Fruit fly (Drosophila melanogaster) whole organism, embryonic: ENCODE data around the gene CG6878.

Source experiments
- B-H2 ChIP-seq: fragments of 200-800 bp; sonication (Bioruptor generic); optimal IDR thresholded peaks from 2 replicates; lab custom pipeline; 2018; ENCODE audit warnings: missing biosample characterization, mild to moderate bottlenecking, missing genetic modification characterization
- BEAF-32 ChIP-seq: fragments of 200-800 bp; sonication (Bioruptor generic); optimal IDR thresholded peaks from 3 replicates; lab custom pipeline; 2017; ENCODE audit warnings: missing biosample characterization, missing genetic modification characterization, mild to moderate bottlenecking, moderate library complexity, missing genetic modification reagents
- CG1024 ChIP-seq: fragments of 200-800 bp; sonication (Bioruptor generic); IDR thresholded peaks from 2 replicates; pipeline ENCODE4 v1.3.6; 2022; ENCODE audit warnings: missing biosample characterization, missing genetic modification characterization
- CG10654 ChIP-seq: fragments of 200-800 bp; sonication (Bioruptor generic); optimal IDR thresholded peaks from 2 replicates; lab custom pipeline; 2016; ENCODE audit warnings: missing biosample characterization, missing genetic modification characterization
- CG10959 ChIP-seq: fragments of 200-800 bp; sonication (Bioruptor generic); IDR thresholded peaks from 2 replicates; pipeline ENCODE4 v1.3.6; 2022; ENCODE audit warnings: missing biosample characterization, missing genetic modification characterization
- CG16779 ChIP-seq: fragments of 200-800 bp; sonication (Bioruptor generic); IDR thresholded peaks from 2 replicates; pipeline ENCODE4 v1.3.6; 2022; ENCODE audit warnings: missing biosample characterization, missing genetic modification characterization
- CG17186 ChIP-seq: fragments of 200-800 bp; sonication (Bioruptor generic); optimal IDR thresholded peaks from 3 replicates; lab custom pipeline; 2017; ENCODE audit warnings: missing biosample characterization, missing genetic modification reagents, missing genetic modification characterization
- CG17612 ChIP-seq: fragments of 200-800 bp; sonication (Bioruptor generic); IDR thresholded peaks from 2 replicates; pipeline ENCODE4 v1.3.6; 2022; ENCODE audit warnings: missing biosample characterization, missing genetic modification characterization
- CG1792 ChIP-seq: fragments of 200-800 bp; sonication (Bioruptor generic); optimal IDR thresholded peaks from 2 replicates; lab custom pipeline; 2016; ENCODE audit warnings: missing biosample characterization, missing genetic modification characterization
- CG1832 ChIP-seq: fragments of 200-800 bp; sonication (Bioruptor generic); optimal IDR thresholded peaks from 2 replicates; lab custom pipeline; 2017; ENCODE audit warnings: missing biosample characterization, mild to moderate bottlenecking, missing genetic modification characterization, inconsistent platforms
- CG2116 ChIP-seq: fragments of 200-800 bp; sonication (Bioruptor generic); optimal IDR thresholded peaks from 3 replicates; lab custom pipeline; 2018; ENCODE audit warnings: missing biosample characterization, mild to moderate bottlenecking, missing genetic modification characterization
- CG30403 ChIP-seq: fragments of 200-800 bp; sonication (Bioruptor generic); optimal IDR thresholded peaks from 3 replicates; lab custom pipeline; 2016; ENCODE audit warnings: missing biosample characterization, missing genetic modification characterization
- CG31365 ChIP-seq: fragments of 200-800 bp; sonication (Bioruptor generic); optimal IDR thresholded peaks from 2 replicates; lab custom pipeline; 2018; ENCODE audit warnings: missing biosample characterization, mild to moderate bottlenecking, missing genetic modification characterization
- CG3281 ChIP-seq: fragments of 200-800 bp; sonication (Bioruptor generic); optimal IDR thresholded peaks from 3 replicates; lab custom pipeline; 2017; ENCODE audit warnings: missing biosample characterization, mild to moderate bottlenecking, missing genetic modification characterization
- CG7357 ChIP-seq: fragments of 200-800 bp; sonication (Bioruptor generic); IDR thresholded peaks from 3 replicates; pipeline ENCODE4 v1.3.6; 2022; ENCODE audit warnings: missing biosample characterization, missing genetic modification characterization
- CG9932 ChIP-seq: fragments of 200-800 bp; sonication (Bioruptor generic); IDR thresholded peaks from 2 replicates; pipeline ENCODE4 v1.3.6; 2022; ENCODE audit warnings: missing biosample characterization, missing genetic modification characterization
- D19B ChIP-seq: fragments of 200-800 bp; sonication (Bioruptor generic); optimal IDR thresholded peaks from 2 replicates; lab custom pipeline; 2017; ENCODE audit warnings: missing biosample characterization, mild to moderate bottlenecking, missing genetic modification characterization
- Dll ChIP-seq: fragments of 200-800 bp; sonication (Bioruptor generic); IDR thresholded peaks from 4 replicates; pipeline ENCODE4 v1.3.6; 2022; ENCODE audit warnings: missing biosample characterization, missing genetic modification characterization; ENCODE audit not compliant: partially characterized antibody
- Drgx ChIP-seq: fragments of 200-800 bp; sonication (Bioruptor generic); IDR thresholded peaks from 2 replicates; pipeline ENCODE4 v1.3.6; 2022; ENCODE audit warnings: missing biosample characterization, missing genetic modification characterization
- Hsf ChIP-seq: fragments of 200-800 bp; sonication (Bioruptor generic); optimal IDR thresholded peaks from 3 replicates; lab custom pipeline; 2016; ENCODE audit warnings: missing biosample characterization, missing genetic modification characterization
- Neu2 ChIP-seq: fragments of 200-800 bp; sonication (Bioruptor generic); optimal IDR thresholded peaks from 3 replicates; lab custom pipeline; 2016; ENCODE audit warnings: missing biosample characterization, missing genetic modification characterization, borderline replicate concordance
- Nf-YB ChIP-seq: fragments of 200-800 bp; sonication (Bioruptor generic); optimal IDR thresholded peaks from 3 replicates; lab custom pipeline; 2019; ENCODE audit warnings: missing biosample characterization, mild to moderate bottlenecking, missing genetic modification characterization, moderate library complexity
- Opbp ChIP-seq: fragments of 200-800 bp; sonication (Bioruptor generic); IDR thresholded peaks from 3 replicates; pipeline ENCODE4 v1.3.6; 2022; ENCODE audit warnings: missing biosample characterization, missing genetic modification characterization; ENCODE audit not compliant: partially characterized antibody
- Optix ChIP-seq: fragments of 200-800 bp; sonication (Bioruptor generic); IDR thresholded peaks from 3 replicates; pipeline ENCODE4 v1.3.6; 2022; ENCODE audit warnings: missing biosample characterization, missing genetic modification characterization
- Ptx1 ChIP-seq: fragments of 200-800 bp; sonication (Bioruptor generic); IDR thresholded peaks from 2 replicates; pipeline ENCODE4 v1.3.6; 2022; ENCODE audit warnings: missing biosample characterization, missing genetic modification characterization
- Scr ChIP-seq: fragments of 200-800 bp; sonication (Bioruptor generic); IDR thresholded peaks from 2 replicates; pipeline ENCODE4 v1.3.6; 2022; ENCODE audit warnings: missing biosample characterization, missing genetic modification characterization; ENCODE audit not compliant: partially characterized antibody
- Sox100B ChIP-seq: fragments of 200-800 bp; sonication (Bioruptor generic); optimal IDR thresholded peaks from 3 replicates; lab custom pipeline; 2018; ENCODE audit warnings: missing biosample characterization, mild to moderate bottlenecking, missing genetic modification characterization
- ap ChIP-seq: fragments of 200-800 bp; sonication (Bioruptor generic); IDR thresholded peaks from 2 replicates; pipeline ENCODE4 v1.3.6; 2022; ENCODE audit warnings: missing biosample characterization, missing genetic modification characterization
- ara ChIP-seq: fragments of 200-800 bp; sonication (Bioruptor generic); IDR thresholded peaks from 2 replicates; pipeline ENCODE4 v1.3.6; 2022; ENCODE audit warnings: missing biosample characterization, missing genetic modification characterization
- chn ChIP-seq: fragments of 200-800 bp; sonication (Bioruptor generic); optimal IDR thresholded peaks from 2 replicates; lab custom pipeline; 2016; ENCODE audit warnings: missing biosample characterization, missing genetic modification characterization
- dm ChIP-seq: fragments of 200-800 bp; sonication (Bioruptor generic); optimal IDR thresholded peaks from 3 replicates; lab custom pipeline; 2016; ENCODE audit warnings: missing biosample characterization, missing genetic modification characterization
- ems ChIP-seq: fragments of 200-800 bp; sonication (Bioruptor generic); optimal IDR thresholded peaks from 3 replicates; lab custom pipeline; 2016; ENCODE audit warnings: missing biosample characterization, missing genetic modification characterization
- ftz-f1 ChIP-seq: fragments of 200-800 bp; sonication (Bioruptor generic); optimal IDR thresholded peaks from 2 replicates; lab custom pipeline; 2016; ENCODE audit warnings: missing biosample characterization, missing genetic modification characterization
- fu2 ChIP-seq: fragments of 200-800 bp; sonication (Bioruptor generic); optimal IDR thresholded peaks from 2 replicates; lab custom pipeline; 2016; ENCODE audit warnings: missing biosample characterization, missing genetic modification characterization
- gcm ChIP-seq: fragments of 200-800 bp; sonication (Bioruptor generic); optimal IDR thresholded peaks from 2 replicates; lab custom pipeline; 2019; ENCODE audit warnings: missing biosample characterization, mild to moderate bottlenecking, missing genetic modification characterization, moderate library complexity
- grn ChIP-seq: fragments of 200-800 bp; sonication (Bioruptor generic); optimal IDR thresholded peaks from 3 replicates; lab custom pipeline; 2017; ENCODE audit warnings: missing biosample characterization, missing genetic modification characterization
- hb ChIP-seq: fragments of 200-800 bp; sonication (Bioruptor generic); IDR thresholded peaks from 3 replicates; pipeline ENCODE4 v1.3.6; 2022; ENCODE audit warnings: missing biosample characterization, missing genetic modification characterization; ENCODE audit not compliant: partially characterized antibody
- hth ChIP-seq: fragments of >200 bp; optimal IDR thresholded peaks from 2 replicates; lab custom pipeline; 2017; ENCODE audit warnings: inconsistent platforms
- ind ChIP-seq: fragments of 200-800 bp; sonication (Bioruptor generic); optimal IDR thresholded peaks from 3 replicates; lab custom pipeline; 2016; ENCODE audit warnings: missing biosample characterization, missing genetic modification characterization
- klu ChIP-seq: fragments of 200-800 bp; sonication (Bioruptor generic); IDR thresholded peaks from 2 replicates; pipeline ENCODE4 v1.3.6; 2022; ENCODE audit warnings: missing biosample characterization, missing genetic modification characterization
- lab ChIP-seq: fragments of 200-800 bp; sonication (Bioruptor generic); optimal IDR thresholded peaks from 3 replicates; lab custom pipeline; 2017; ENCODE audit warnings: missing biosample characterization, missing genetic modification characterization, mild to moderate bottlenecking, moderate library complexity, missing genetic modification reagents
- lov ChIP-seq, 2 experiments: fragments of 200-800 bp in 1 of 2; fragments of >200 bp in 1 of 2; sonication (Bioruptor generic) in 1 of 2; IDR thresholded peaks in 1 of 2; optimal IDR thresholded peaks in 1 of 2; 2 replicates in 1 of 2; 3 replicates in 1 of 2; pipeline versions ENCODE4 v1.3.6 to Lab custom; 2017 to 2022; ENCODE audit warnings: missing biosample characterization in 1 of 2, missing genetic modification characterization in 1 of 2
- mirr ChIP-seq: fragments of 200-800 bp; sonication (Bioruptor generic); optimal IDR thresholded peaks from 3 replicates; lab custom pipeline; 2018; ENCODE audit warnings: missing biosample characterization, mild to moderate bottlenecking, missing genetic modification characterization
- run ChIP-seq: fragments of 200-800 bp; sonication (Bioruptor generic); optimal IDR thresholded peaks from 3 replicates; lab custom pipeline; 2018; ENCODE audit warnings: missing biosample characterization, mild to moderate bottlenecking, missing genetic modification characterization
- scrt ChIP-seq: fragments of 200-800 bp; sonication (Bioruptor generic); optimal IDR thresholded peaks from 2 replicates; lab custom pipeline; 2018; ENCODE audit warnings: missing biosample characterization, mild to moderate bottlenecking, missing genetic modification characterization, moderate library complexity
- slp2 ChIP-seq: fragments of 200-800 bp; sonication (Bioruptor generic); optimal IDR thresholded peaks from 2 replicates; lab custom pipeline; 2016; ENCODE audit warnings: missing biosample characterization, missing genetic modification characterization
- sqz ChIP-seq: fragments of 200-800 bp; sonication (Bioruptor generic); optimal IDR thresholded peaks from 3 replicates; lab custom pipeline; 2018; ENCODE audit warnings: missing biosample characterization, mild to moderate bottlenecking, missing genetic modification characterization
- vnd ChIP-seq: fragments of 200-800 bp; sonication (Bioruptor generic); IDR thresholded peaks from 3 replicates; pipeline ENCODE4 v1.3.6; 2022; ENCODE audit warnings: missing biosample characterization, missing genetic modification characterization; ENCODE audit not compliant: partially characterized antibody
- zfh2 ChIP-seq: fragments of 200-800 bp; sonication (Bioruptor generic); optimal IDR thresholded peaks from 2 replicates; lab custom pipeline; 2016; ENCODE audit warnings: missing biosample characterization, missing genetic modification characterization

Gene CG6878

DNA sequence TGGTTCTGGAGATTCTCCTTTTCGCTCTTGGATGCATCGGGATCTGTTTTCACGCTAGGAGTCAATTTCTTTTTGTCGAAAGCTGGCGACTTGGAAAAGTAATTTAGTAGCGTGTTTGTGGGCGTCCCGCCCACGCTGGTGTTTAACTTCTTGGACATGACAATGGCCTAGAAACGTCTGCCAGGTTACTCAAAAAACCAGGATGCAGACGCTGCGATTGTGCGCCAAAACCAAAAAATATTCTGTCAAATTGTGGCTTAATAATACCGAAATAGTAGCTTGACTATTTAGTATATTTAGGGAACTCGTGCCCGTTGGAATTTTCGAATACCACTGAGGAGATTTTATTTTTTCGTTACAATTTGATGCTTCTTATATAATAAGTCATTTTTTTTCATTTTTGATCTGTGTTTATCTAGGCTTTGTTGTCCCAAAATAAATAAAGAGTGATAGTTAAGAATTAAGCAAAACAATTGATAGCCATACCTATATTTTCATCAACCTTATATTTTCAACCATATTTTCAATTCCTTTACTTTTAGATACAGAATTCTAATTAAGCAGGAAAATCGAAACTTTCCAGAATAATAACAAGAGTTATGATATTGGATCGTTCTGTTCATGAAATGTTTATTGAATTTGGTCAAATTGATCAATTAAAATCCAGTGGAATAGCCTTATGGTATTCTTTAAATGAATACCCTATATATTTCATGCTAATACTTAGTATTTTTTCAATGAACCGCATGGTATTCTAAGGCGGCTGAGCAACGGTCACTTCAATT lies 3.1 kb upstream of the CG6878 start, which contains the start of the genes Msh6 and Prp31 (continued):
- TF ChIP-seq CG3281 (GFP tag; lab: Kevin White, UChicago) (peak; percentile 57), D19B (GFP tag; lab: Kevin White, UChicago) (peak; percentile 61), sqz (GFP tag; lab: Kevin White, UChicago) (no peak), scrt (GFP tag; lab: Kevin White, UChicago) (no peak), CG30403 (GFP tag; lab: Kevin White, UChicago) (peak; percentile 80), chn (GFP tag; lab: Kevin White, UChicago) (peak; percentile 43), lov (optimal IDR thresholded peaks at IDR 0.05; lab: Kevin White, UChicago) (no peak), lov (GFP tag; IDR thresholded peaks at IDR 0.05; lab: Robert Waterston, UW) (no peak), zfh2 (GFP tag; lab: Kevin White, UChicago) (peak; percentile 25), CG1792 (peak; percentile 31), mirr (no peak), Drgx (GFP tag; lab: Robert Waterston, UW) (no peak), Optix (GFP tag; lab: Robert Waterston, UW) (no peak), B-H2 (GFP tag; lab: Kevin White, UChicago) (peak; percentile 49), CG2116 (GFP tag; lab: Kevin White, UChicago) (peak; percentile 43), vnd (GFP tag; lab: Robert Waterston, UW) (no peak), CG17612 (no peak), fu2 (GFP tag; lab: Kevin White, UChicago) (peak; percentile 67), Sox100B (GFP tag; lab: Kevin White, UChicago) (peak; percentile 69), ems (GFP tag; lab: Kevin White, UChicago) (no peak), Scr (GFP tag; lab: Robert Waterston, UW) (no peak), CG17186 (GFP tag; lab: Kevin White, UChicago) (peak; percentile 3), slp2 (peak; percentile 75), klu (peak; percentile 53; the same call in 1 of the 2 replicates), CG10959 (GFP tag; lab: Robert Waterston, UW) (no peak), gcm (GFP tag; lab: Kevin White, UChicago) (no peak), grn (GFP tag; lab: Kevin White, UChicago) (no peak), Opbp (GFP tag; lab: Robert Waterston, UW) (no peak), CG9932 (GFP tag; lab: Robert Waterston, UW) (peak; percentile 67), CG16779 (GFP tag; lab: Robert Waterston, UW) (no peak), CG1024 (GFP tag; lab: Robert Waterston, UW) (peak; percentile 50; the same call in 1 of the 2 replicates), Neu2 (no peak), Dll (GFP tag; lab: Robert Waterston, UW) (no peak), BEAF-32 (GFP tag; lab: Kevin White, UChicago) (peak; percentile 45), Nf-YB (GFP tag; lab: Kevin White, UChicago) (peak; percentile 48), lab (no peak), ftz-f1 (GFP tag; lab: Kevin White, UChicago) (no peak), ara (GFP tag; lab: Robert Waterston, UW) (peak; percentile 23; the same call in 1 of the 2 replicates), hth (lab: Kevin White, UChicago) (no peak), hb (GFP tag; lab: Robert Waterston, UW) (no peak), Hsf (peak; percentile 86), Ptx1 (peak; percentile 42; the same call in 1 of the 2 replicates), CG1832 (GFP tag; lab: Kevin White, UChicago) (no peak), dm (peak; percentile 3), run (tag; lab: Kevin White, UChicago) (no peak), ind (GFP tag; lab: Kevin White, UChicago) (peak; percentile 79), ap (GFP tag; lab: Robert Waterston, UW) (peak; percentile 61), CG10654 (peak; percentile 52), CG31365 (tag; lab: Kevin White, UChicago) (no peak), CG7357 (GFP tag; lab: Robert Waterston, UW) (peak; percentile 64; the same call in 2 of the 3 replicates)
